Fruit fly (Drosophila melanogaster) whole organism, embryonic: ENCODE results near the gene Ankle2.

Source experiments
- Aef1 ChIP-seq: fragments of 200-800 bp; sonication (Bioruptor generic); IDR thresholded peaks from 3 replicates; pipeline ENCODE4 v1.3.6; 2022; ENCODE audit warnings: missing biosample characterization, missing genetic modification characterization
- Camta ChIP-seq: fragments of 200-800 bp; sonication (Bioruptor generic); optimal IDR thresholded peaks from 2 replicates; lab custom pipeline; 2016; ENCODE audit warnings: missing biosample characterization, missing genetic modification characterization
- Dref ChIP-seq: fragments of 200-800 bp; sonication (Bioruptor generic); IDR thresholded peaks from 2 replicates; pipeline ENCODE4 v1.3.6; 2022; ENCODE audit warnings: missing biosample characterization, missing genetic modification characterization
- Poxn ChIP-seq: fragments of 200-800 bp; sonication (Bioruptor generic); IDR thresholded peaks from 2 replicates; pipeline ENCODE4 v1.3.6; 2022; ENCODE audit warnings: missing biosample characterization, missing genetic modification characterization
- eyg ChIP-seq: fragments of 200-800 bp; sonication (Bioruptor generic); optimal IDR thresholded peaks from 3 replicates; lab custom pipeline; 2016; ENCODE audit warnings: missing biosample characterization, missing genetic modification characterization
- pan ChIP-seq, 4 experiments: fragments of >200 bp in 3 of 4; fragments of 200-800 bp in 1 of 4; sonication (Bioruptor generic) in 1 of 4; optimal IDR thresholded peaks in 3 of 4; IDR thresholded peaks in 1 of 4; 2 replicates each; pipeline versions ENCODE4 v1.3.6 to Lab custom; 2017 to 2022; ENCODE audit warnings: missing biosample characterization in 2 of 4, missing genetic modification characterization in 2 of 4, mixed read lengths in 1 of 4
- zfh2 ChIP-seq: fragments of 200-800 bp; sonication (Bioruptor generic); optimal IDR thresholded peaks from 2 replicates; lab custom pipeline; 2016; ENCODE audit warnings: missing biosample characterization, missing genetic modification characterization

DNA sequence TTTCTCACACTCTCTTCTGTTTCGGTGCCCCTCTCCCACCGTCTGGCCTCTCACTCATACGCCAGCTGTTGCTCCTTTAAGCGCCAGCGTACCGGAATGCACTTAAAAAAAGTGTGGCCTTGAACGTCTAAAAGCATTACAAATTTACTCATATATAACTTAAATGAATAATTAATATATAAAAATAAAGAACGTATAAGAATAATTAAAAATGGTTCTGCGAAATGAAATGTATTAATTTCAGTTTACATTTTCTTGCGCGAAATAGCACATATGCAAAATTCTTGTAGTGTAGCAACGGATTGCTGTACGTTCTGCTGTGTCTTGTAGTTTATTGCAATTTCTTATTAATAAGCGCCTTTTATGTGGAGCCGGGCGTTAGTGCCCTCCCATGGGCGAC, 16.4 kb downstream of the Ankle2 start:
- TF ChIP-seq Poxn (GFP tag; lab: Robert Waterston, UW) (no peak), Camta (no peak), pan (optimal IDR thresholded peaks at IDR 0.05; lab: Kevin White, UChicago) (no peak), pan (GFP tag; optimal IDR thresholded peaks at IDR 0.05 in 1 of 2, IDR thresholded peaks at IDR 0.05 in 1 of 2) (no peak), Dref (GFP tag; lab: Robert Waterston, UW) (no peak), zfh2 (no peak), Aef1 (GFP tag; lab: Robert Waterston, UW) (no peak), eyg (GFP tag; lab: Kevin White, UChicago) (no peak)
